Fruit fly (Drosophila melanogaster): ENCODE results near the gene Oli.
A peak's percentile ranks its signal among the peaks of the same experiment; 100 is the strongest.

The Oli gene

dm6 chr2L:17582994-17583393 lies 6.0 kb upstream of the Oli start:
- TF ChIP-seq CG13204 (GFP tag; optimal IDR thresholded peaks at IDR 0.05) = no peak
- no peak for TF ChIP-seq Snoo (tag; optimal IDR thresholded peaks at IDR 0.05)

- TF ChIP-seq CG17806 (tag; optimal IDR thresholded peaks at IDR 0.05) (no peak), CG12605 (GFP tag; IDR thresholded peaks at IDR 0.05) (no peak), CG10348 (GFP tag; IDR thresholded peaks at IDR 0.05) (no peak), CG9948 (tag; optimal IDR thresholded peaks at IDR 0.05) (no peak)
These were observed 4.0 kb upstream of the Oli start for dm6 chr2L:17585000-17585399.

dm6 chr2L:17586750-17587149 lies 2.2 kb upstream of the Oli start:
- TF ChIP-seq D1 (tag; optimal IDR thresholded peaks at IDR 0.05) = no peak
- TF ChIP-seq CG34367 (tag; optimal IDR thresholded peaks at IDR 0.05) = no peak
- no peak for TF ChIP-seq CG8301 (tag; optimal IDR thresholded peaks at IDR 0.05)
- no peak for TF ChIP-seq CG17806 (tag; optimal IDR thresholded peaks at IDR 0.05)
- TF ChIP-seq Ets98B (GFP tag; IDR thresholded peaks at IDR 0.05) = no peak
- TF ChIP-seq CG13204 (GFP tag; optimal IDR thresholded peaks at IDR 0.05) = no peak
- no peak for TF ChIP-seq gl (tag; optimal IDR thresholded peaks at IDR 0.05)
- TF ChIP-seq CG9948 (tag; optimal IDR thresholded peaks at IDR 0.05) = no peak
- TF ChIP-seq CG14655 (GFP tag; optimal IDR thresholded peaks at IDR 0.05) = no peak
- TF ChIP-seq CG15710 (tag; optimal IDR thresholded peaks at IDR 0.05) = no peak
- no peak for TF ChIP-seq CG12605 (GFP tag; IDR thresholded peaks at IDR 0.05)
- no peak for TF ChIP-seq rn (GFP tag; IDR thresholded peaks at IDR 0.05)
- TF ChIP-seq Snoo (tag; optimal IDR thresholded peaks at IDR 0.05) = no peak
- TF ChIP-seq Pif1B (GFP tag; optimal IDR thresholded peaks at IDR 0.05) = no peak

- peak; percentile 30 for TF ChIP-seq CG15710 (tag; optimal IDR thresholded peaks at IDR 0.05)
- no peak for TF ChIP-seq CG34367 (tag; optimal IDR thresholded peaks at IDR 0.05)
- peak; percentile 64 for TF ChIP-seq CG8159 (tag; optimal IDR thresholded peaks at IDR 0.05)
These were observed 556 bp upstream of the Oli start for dm6 chr2L:17588173-17589082.

- TF ChIP-seq CG15710 (tag; optimal IDR thresholded peaks at IDR 0.05) = no peak
- no peak for TF ChIP-seq Ets98B (GFP tag; IDR thresholded peaks at IDR 0.05)
- no peak for TF ChIP-seq CG8159 (tag; optimal IDR thresholded peaks at IDR 0.05)
- no peak for TF ChIP-seq gl (tag; optimal IDR thresholded peaks at IDR 0.05)
These were observed 869 bp downstream of the Oli start for dm6 chr2L:17589853-17590252.

- no peak for TF ChIP-seq fd96Ca (GFP tag; IDR thresholded peaks at IDR 0.05)
- no peak for TF ChIP-seq Pif1A (GFP tag; optimal IDR thresholded peaks at IDR 0.05)
- no peak for TF ChIP-seq CG8301 (tag; optimal IDR thresholded peaks at IDR 0.05)
- no peak for TF ChIP-seq gl (tag; optimal IDR thresholded peaks at IDR 0.05)
- TF ChIP-seq EcR (GFP tag; optimal IDR thresholded peaks at IDR 0.05) = no peak
- no peak for TF ChIP-seq CG14655 (GFP tag; optimal IDR thresholded peaks at IDR 0.05)
These were observed 3.0 kb downstream of the Oli start, which contains the start of the genes Sytalpha and CG6870 for dm6 chr2L:17591960-17592359. Gene Sytalpha, plus strand, starts transcription at chr2L:17592260. Gene CG6870, minus strand, starts transcription at chr2L:17592299.

dm6 chr2L:17594087-17594486 lies 5.1 kb downstream of the Oli start:
- no peak for TF ChIP-seq EcR (GFP tag; optimal IDR thresholded peaks at IDR 0.05)
- TF ChIP-seq Snoo (tag; optimal IDR thresholded peaks at IDR 0.05) = no peak
- TF ChIP-seq Pif1A (GFP tag; optimal IDR thresholded peaks at IDR 0.05) = no peak
- TF ChIP-seq CG4496 (GFP tag; IDR thresholded peaks at IDR 0.05) = no peak
- TF ChIP-seq CG8301 (tag; optimal IDR thresholded peaks at IDR 0.05) = no peak
- TF ChIP-seq CG32121 (GFP tag; IDR thresholded peaks at IDR 0.05) = no peak
- TF ChIP-seq CG17806 (tag; optimal IDR thresholded peaks at IDR 0.05) = no peak
- no peak for TF ChIP-seq CG10348 (GFP tag; IDR thresholded peaks at IDR 0.05)
- TF ChIP-seq D1 (tag; optimal IDR thresholded peaks at IDR 0.05) = no peak
- TF ChIP-seq CG14655 (GFP tag; optimal IDR thresholded peaks at IDR 0.05) = no peak
- TF ChIP-seq fd96Ca (GFP tag; IDR thresholded peaks at IDR 0.05) = no peak
- no peak for TF ChIP-seq rn (GFP tag; IDR thresholded peaks at IDR 0.05)

- TF ChIP-seq CG15710 (tag; optimal IDR thresholded peaks at IDR 0.05) (no peak), D1 (tag; optimal IDR thresholded peaks at IDR 0.05) (peak; percentile 49)
These were observed 14.2 kb downstream of the Oli start for dm6 chr2L:17603152-17603551.
